Worm (Caenorhabditis elegans): ENCODE measurements around the gene bbs-8.
A peak's percentile ranks its signal among the peaks of the same experiment; 100 is the strongest.

bbs-8 gene

DNA sequence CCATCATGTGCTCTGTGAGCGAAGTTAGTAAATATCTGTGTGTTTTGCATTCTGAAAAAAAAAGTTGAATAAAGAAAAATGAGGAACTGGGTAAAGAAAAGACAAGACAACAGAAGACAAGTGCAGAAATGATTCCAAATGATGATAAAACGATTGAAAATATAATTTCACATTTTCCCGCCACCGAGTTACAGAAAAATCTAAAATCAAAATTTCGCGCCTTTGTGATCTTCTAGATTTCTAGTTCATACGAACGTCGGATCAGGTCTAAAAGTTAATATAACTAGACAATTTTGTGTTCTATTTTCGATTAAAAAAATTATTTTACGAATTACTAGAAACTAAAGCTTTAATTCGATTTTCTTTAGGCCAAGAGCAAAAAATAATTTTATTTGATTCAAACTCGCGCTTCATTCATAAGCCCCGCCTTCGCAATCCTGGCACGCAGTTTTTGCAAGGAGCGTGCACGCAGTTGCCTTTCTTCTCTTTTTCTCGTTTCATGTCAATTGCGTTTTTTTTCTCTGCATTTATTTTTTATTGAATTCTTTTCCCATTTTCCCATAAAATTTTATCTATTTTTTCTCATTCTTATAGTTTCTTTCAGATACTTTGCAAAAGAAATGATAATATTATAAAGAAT, 20.1 kb upstream of the bbs-8 start, which contains the start of the genes spn-4 and spe-39 (continued):
- peak; percentile 51 for TF ChIP-seq nhr-76 (tag; optimal IDR thresholded peaks at IDR 0.05)
- peak; percentile 47 for TF ChIP-seq snpc-4 (tag; optimal IDR thresholded peaks at IDR 0.05)
- peak; percentile 65 for TF ChIP-seq lin-39 (tag; optimal IDR thresholded peaks at IDR 0.05)
- no peak for TF ChIP-seq ama-1 (optimal IDR thresholded peaks at IDR 0.05)
- TF ChIP-seq pqm-1 (tag; optimal IDR thresholded peaks at IDR 0.05): peak; percentile 29
- TF ChIP-seq nhr-67 (tag; optimal IDR thresholded peaks at IDR 0.05): peak; percentile 28
- TF ChIP-seq nhr-28 (tag; optimal IDR thresholded peaks at IDR 0.05): no peak
- TF ChIP-seq mdl-1 (tag; optimal IDR thresholded peaks at IDR 0.05): no peak
- TF ChIP-seq skn-1 (tag; optimal IDR thresholded peaks at IDR 0.05): peak; percentile 53
- TF ChIP-seq fkh-2 (tag; optimal IDR thresholded peaks at IDR 0.05): no peak
- TF ChIP-seq ceh-28 (tag; optimal IDR thresholded peaks at IDR 0.05): no peak

DNA sequence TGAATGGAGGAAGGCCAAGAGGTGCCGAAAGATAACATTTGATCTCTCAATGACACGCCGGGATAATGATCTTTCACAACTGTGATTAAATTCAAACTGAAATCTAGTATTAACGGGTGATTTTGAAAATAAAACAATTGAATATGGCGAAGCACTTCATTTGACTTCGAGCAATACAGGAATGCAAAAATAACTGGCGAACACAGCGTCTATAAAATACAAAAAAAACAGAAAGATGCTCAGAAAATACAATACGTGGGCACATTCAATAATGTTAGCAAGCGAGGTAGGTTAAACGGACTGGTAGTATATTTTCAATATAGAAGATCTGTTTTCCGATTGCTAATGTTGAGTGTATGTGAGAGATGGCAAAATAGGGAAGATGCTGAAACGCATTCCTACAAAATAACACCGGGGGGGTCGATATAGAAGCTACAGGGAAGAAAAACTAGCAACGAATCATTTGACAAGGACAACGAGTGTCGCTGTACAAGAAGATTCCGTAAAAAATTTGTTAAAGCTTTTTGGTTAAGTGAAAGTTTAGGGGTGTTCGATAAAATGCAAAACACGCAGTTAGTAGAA, 18.3 kb upstream of the bbs-8 start:
- TF ChIP-seq nhr-237 (tag; optimal IDR thresholded peaks at IDR 0.05) (no peak), hmg-11 (tag; optimal IDR thresholded peaks at IDR 0.05) (no peak), snpc-4 (tag; optimal IDR thresholded peaks at IDR 0.05) (no peak), skn-1 (tag; optimal IDR thresholded peaks at IDR 0.05) (no peak), zag-1 (tag; optimal IDR thresholded peaks at IDR 0.05) (no peak), elt-1 (tag; optimal IDR thresholded peaks at IDR 0.05) (no peak), eor-1 (tag; optimal IDR thresholded peaks at IDR 0.05) (no peak), elt-3 (tag; optimal IDR thresholded peaks at IDR 0.05) (no peak), tbx-2 (tag; optimal IDR thresholded peaks at IDR 0.05) (no peak), ceh-9 (tag; optimal IDR thresholded peaks at IDR 0.05) (no peak), ceh-82 (tag; optimal IDR thresholded peaks at IDR 0.05) (no peak), mdl-1 (tag; optimal IDR thresholded peaks at IDR 0.05) (no peak), ceh-28 (tag; optimal IDR thresholded peaks at IDR 0.05) (no peak), elt-2 (tag; optimal IDR thresholded peaks at IDR 0.05) (no peak), lin-15B (tag; optimal IDR thresholded peaks at IDR 0.05) (no peak), nhr-43 (tag; optimal IDR thresholded peaks at IDR 0.05; ENCODE audit: poor library complexity, severe bottlenecking) (no peak), nhr-76 (tag; optimal IDR thresholded peaks at IDR 0.05) (no peak), nhr-23 (tag; optimal IDR thresholded peaks at IDR 0.05) (no peak)

DNA sequence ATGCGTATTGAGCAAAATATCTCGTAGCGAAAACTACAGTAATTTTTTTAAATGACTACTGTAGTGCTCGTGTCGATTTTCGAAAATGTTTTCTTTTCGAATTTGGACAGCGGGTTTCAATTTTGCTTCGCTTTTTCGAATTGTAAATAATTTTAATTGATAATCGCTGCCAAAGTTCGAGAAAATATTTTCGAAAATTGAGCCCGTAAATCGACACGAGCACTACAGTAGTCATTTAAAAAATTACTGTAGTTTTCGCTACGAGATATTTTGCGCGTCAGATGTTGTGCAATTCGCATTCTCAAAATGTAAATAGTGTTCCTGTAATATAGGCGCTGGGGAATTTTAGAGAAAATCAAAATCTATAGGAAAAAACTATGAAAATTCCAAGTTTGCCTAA, 17.4 kb upstream of the bbs-8 start:
- no peak for TF ChIP-seq mml-1 (tag; optimal IDR thresholded peaks at IDR 0.05)
- TF ChIP-seq ceh-9 (tag; optimal IDR thresholded peaks at IDR 0.05): no peak
- no peak for TF ChIP-seq nhr-77 (tag; optimal IDR thresholded peaks at IDR 0.05)
- no peak for TF ChIP-seq ceh-28 (tag; optimal IDR thresholded peaks at IDR 0.05)
- TF ChIP-seq egl-27 (tag; optimal IDR thresholded peaks at IDR 0.05): no peak
- TF ChIP-seq fkh-2 (tag; optimal IDR thresholded peaks at IDR 0.05): no peak
- no peak for TF ChIP-seq nfya-1 (tag; optimal IDR thresholded peaks at IDR 0.05; ENCODE audit: insufficient read depth)

DNA sequence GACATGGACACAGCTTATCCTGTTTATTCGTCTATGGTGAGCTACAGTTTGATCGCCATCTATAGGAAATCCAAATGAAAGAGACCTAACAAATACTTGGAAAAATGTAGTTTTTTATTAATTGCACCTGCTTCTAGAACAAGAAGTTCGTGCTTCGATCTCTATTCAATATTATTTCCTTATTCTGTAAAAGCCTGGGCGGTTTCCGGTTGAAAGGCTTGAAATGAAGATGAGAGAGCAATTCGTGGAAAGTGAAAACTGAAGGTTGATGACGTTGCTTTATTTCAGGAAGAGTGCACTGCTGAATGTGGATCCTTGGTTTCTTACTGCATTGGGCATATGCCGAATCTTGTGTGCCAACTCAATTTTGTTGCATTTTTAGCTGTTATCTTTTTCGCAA, 15.8 kb upstream of the bbs-8 start:
- TF ChIP-seq skn-1 (tag; optimal IDR thresholded peaks at IDR 0.05) (no peak), lin-15B (tag; optimal IDR thresholded peaks at IDR 0.05) (no peak), egl-27 (tag; optimal IDR thresholded peaks at IDR 0.05) (no peak), egl-5 (tag; optimal IDR thresholded peaks at IDR 0.05) (no peak), nhr-77 (tag; optimal IDR thresholded peaks at IDR 0.05) (no peak), elt-1 (tag; optimal IDR thresholded peaks at IDR 0.05) (no peak), nfya-1 (tag; optimal IDR thresholded peaks at IDR 0.05; ENCODE audit: insufficient read depth) (no peak), unc-39 (tag; optimal IDR thresholded peaks at IDR 0.05) (no peak), eor-1 (tag; optimal IDR thresholded peaks at IDR 0.05) (no peak), mdl-1 (tag; optimal IDR thresholded peaks at IDR 0.05) (no peak)

DNA sequence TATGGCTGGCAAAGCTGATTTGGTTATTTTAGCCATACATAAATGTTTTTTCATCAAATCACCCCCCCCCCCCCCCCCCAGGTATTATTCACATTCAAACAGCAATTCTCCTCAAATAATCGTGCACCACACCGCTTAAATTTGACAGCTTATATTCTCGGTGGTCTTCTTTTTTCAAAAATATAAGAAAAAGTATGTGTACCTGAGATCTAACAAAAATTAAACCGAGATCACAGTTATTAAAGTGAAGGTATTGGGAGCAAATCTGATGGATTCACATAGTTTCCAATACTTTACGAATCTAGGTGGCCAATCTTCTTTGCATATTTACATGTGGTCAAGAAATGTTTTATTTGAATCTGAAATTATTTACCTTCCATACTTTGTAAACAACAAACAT, 15.3 kb upstream of the bbs-8 start, which contains the start of gene ZC404.15:
ZC404.15 (plus strand) TSS at position 301 of the 400 bp plus-strand sequence.
- TF ChIP-seq ama-1 (optimal IDR thresholded peaks at IDR 0.05) (no peak), hmg-11 (tag; optimal IDR thresholded peaks at IDR 0.05) (no peak), lin-15B (tag; optimal IDR thresholded peaks at IDR 0.05) (no peak), egl-27 (tag; optimal IDR thresholded peaks at IDR 0.05) (no peak), mml-1 (tag; optimal IDR thresholded peaks at IDR 0.05) (no peak), skn-1 (tag; optimal IDR thresholded peaks at IDR 0.05) (no peak), ceh-28 (tag; optimal IDR thresholded peaks at IDR 0.05) (no peak), nhr-77 (tag; optimal IDR thresholded peaks at IDR 0.05) (no peak), elt-1 (tag; optimal IDR thresholded peaks at IDR 0.05) (no peak), nhr-67 (tag; optimal IDR thresholded peaks at IDR 0.05) (no peak), nfya-1 (tag; optimal IDR thresholded peaks at IDR 0.05; ENCODE audit: insufficient read depth) (no peak), ceh-9 (tag; optimal IDR thresholded peaks at IDR 0.05) (no peak), pqm-1 (tag; optimal IDR thresholded peaks at IDR 0.05) (no peak), snpc-4 (tag; optimal IDR thresholded peaks at IDR 0.05) (no peak), elt-2 (tag; optimal IDR thresholded peaks at IDR 0.05) (no peak), unc-62 (GFP tag; optimal IDR thresholded peaks at IDR 0.05) (no peak)

Measured in whole organism, L3 larva.